Fruit fly (Drosophila melanogaster): Measurements from ENCODE around the gene AlaRS-m.

The AlaRS-m gene

dm6 chr3L:5145814-5146244, at the start of gene AlaRS-m, which contains the start of gene Fitm:
Gene AlaRS-m, plus strand, starts transcription at chr3L:5146098.
Gene Fitm, minus strand, starts transcription at chr3L:5146063.
- peak; percentile 97 for TF ChIP-seq Blimp-1 (GFP tag; optimal IDR thresholded peaks at IDR 0.05)
- no peak for TF ChIP-seq CG10631 (GFP tag; optimal IDR thresholded peaks at IDR 0.05)
- TF ChIP-seq CG6854 (GFP tag; optimal IDR thresholded peaks at IDR 0.05), result peak; percentile 38
- 0 out of 3 replicates have a peak, but pooled peaks have one; percentile 18 for TF ChIP-seq eg (GFP tag; IDR thresholded peaks at IDR 0.05)
- TF ChIP-seq Hr4 (GFP tag; optimal IDR thresholded peaks at IDR 0.05), result no peak
- TF ChIP-seq Ets96B (tag; optimal IDR thresholded peaks at IDR 0.05), result no peak
- no peak for TF ChIP-seq Lpt (GFP tag; optimal IDR thresholded peaks at IDR 0.05)
- no peak for TF ChIP-seq CG31627 (GFP tag; optimal IDR thresholded peaks at IDR 0.05)
- no peak for TF ChIP-seq Ets21C (GFP tag; optimal IDR thresholded peaks at IDR 0.05)
- TF ChIP-seq svp (GFP tag), result peak; percentile 95
- no peak for TF ChIP-seq CG6276 (GFP tag; optimal IDR thresholded peaks at IDR 0.05)

- TF ChIP-seq CG3919 (GFP tag; optimal IDR thresholded peaks at IDR 0.05) (peak; percentile 53), Met (GFP tag; optimal IDR thresholded peaks at IDR 0.05) (peak; percentile 33), pdm3 (GFP tag; optimal IDR thresholded peaks at IDR 0.05) (peak; percentile 18), fd85E (GFP tag; optimal IDR thresholded peaks at IDR 0.05) (no peak), Sox15 (GFP tag; optimal IDR thresholded peaks at IDR 0.05) (no peak), CG6854 (GFP tag; optimal IDR thresholded peaks at IDR 0.05) (no peak), cyc (GFP tag; optimal IDR thresholded peaks at IDR 0.05) (no peak), net (GFP tag; optimal IDR thresholded peaks at IDR 0.05) (peak; percentile 38), CG1621 (tag; optimal IDR thresholded peaks at IDR 0.05) (peak; percentile 43), ss (GFP tag; optimal IDR thresholded peaks at IDR 0.05) (peak in 1 of 2 experiments; percentile 16), salr (GFP tag; optimal IDR thresholded peaks at IDR 0.05) (peak in 1 of 2 experiments; percentile 35), CG9139 (GFP tag; optimal IDR thresholded peaks at IDR 0.05) (peak; percentile 16), achi (GFP tag; optimal IDR thresholded peaks at IDR 0.05) (peak; percentile 31), CG10631 (GFP tag; optimal IDR thresholded peaks at IDR 0.05) (no peak), CG8632 (GFP tag; optimal IDR thresholded peaks at IDR 0.05) (peak; percentile 37), Sox102F (GFP tag; optimal IDR thresholded peaks at IDR 0.05) (peak; percentile 18), CG32006 (GFP tag; optimal IDR thresholded peaks at IDR 0.05) (no peak), lz (GFP tag; optimal IDR thresholded peaks at IDR 0.05) (no peak), OdsH (GFP tag; optimal IDR thresholded peaks at IDR 0.05) (peak; percentile 45), CG6163 (GFP tag; IDR thresholded peaks at IDR 0.05) (peak; percentile 75), Blimp-1 (GFP tag; optimal IDR thresholded peaks at IDR 0.05) (no peak), CG8319 (GFP tag; optimal IDR thresholded peaks at IDR 0.05) (no peak), CG6808 (GFP tag; optimal IDR thresholded peaks at IDR 0.05) (peak; percentile 1), spab (GFP tag; optimal IDR thresholded peaks at IDR 0.05) (peak; percentile 15), CG6792 (GFP tag; optimal IDR thresholded peaks at IDR 0.05) (peak; percentile 2), eg (GFP tag; IDR thresholded peaks at IDR 0.05) (no peak), CG10669 (GFP tag; optimal IDR thresholded peaks at IDR 0.05) (peak; percentile 45), Hr38 (GFP tag; optimal IDR thresholded peaks at IDR 0.05) (no peak), CG34406 (GFP tag; optimal IDR thresholded peaks at IDR 0.05) (peak; percentile 58), CG4318 (GFP tag; optimal IDR thresholded peaks at IDR 0.05) (no peak), acj6 (GFP tag; optimal IDR thresholded peaks at IDR 0.05) (peak; percentile 31), CG7368 (GFP tag; optimal IDR thresholded peaks at IDR 0.05) (no peak), topi (GFP tag; optimal IDR thresholded peaks at IDR 0.05) (peak; percentile 20), Eip93F (GFP tag; optimal IDR thresholded peaks at IDR 0.05) (no peak), Eip75B (GFP tag; optimal IDR thresholded peaks at IDR 0.05) (peak; percentile 14), CG31627 (GFP tag; optimal IDR thresholded peaks at IDR 0.05) (no peak), Eip78C (GFP tag) (peak; percentile 89)
Measured at dm6 chr3L:5096674-5097073, 49.2 kb upstream of the AlaRS-m start.

All from whole organism, prepupa.